Worm (Caenorhabditis elegans) whole organism, young adult: ENCODE data around the gene cut-3.
A peak's percentile ranks its signal among the peaks of the same experiment; 100 is the strongest.

Experiments used
- B0019.2 ChIP-seq: fragments of 200-800 bp; sonication (Bioruptor generic); conservative IDR thresholded peaks from 2 replicates; pipeline ENCODE4 v1.3.6; 2022; ENCODE audit warnings: missing genetic modification reagents, missing genetic modification characterization, missing compliant biosample characterization
- F10E7.11 ChIP-seq: sonication (generic microtip); optimal IDR thresholded peaks from 2 replicates; lab custom pipeline; 2017; ENCODE audit warnings: mild to moderate bottlenecking, missing genetic modification characterization, moderate library complexity, missing compliant biosample characterization
- F49E8.2 ChIP-seq: sonication (generic microtip); optimal IDR thresholded peaks from 3 replicates; lab custom pipeline; 2017; ENCODE audit warnings: missing genetic modification characterization, mild to moderate bottlenecking, missing compliant biosample characterization, antibody characterized with exemption, moderate library complexity; ENCODE audit not compliant: insufficient read depth
- F55B11.4 ChIP-seq: sonication (generic microtip); optimal IDR thresholded peaks from 2 replicates; lab custom pipeline; 2016; ENCODE audit warnings: missing compliant biosample characterization, missing genetic modification characterization, borderline replicate concordance; ENCODE audit not compliant: insufficient read depth
- F57A8.1 ChIP-seq: fragments of 200-800 bp; sonication (Bioruptor generic); optimal IDR thresholded peaks from 2 replicates; lab custom pipeline; 2018; ENCODE audit warnings: mild to moderate bottlenecking, missing genetic modification characterization, moderate library complexity, missing compliant biosample characterization
- Y53G8AR.9 ChIP-seq: fragments of 200-800 bp; sonication (Bioruptor generic); conservative IDR thresholded peaks from 2 replicates; pipeline ENCODE4 v1.3.6; 2022; ENCODE audit warnings: missing genetic modification reagents, missing genetic modification characterization, missing compliant biosample characterization
- ZK185.1 ChIP-seq: sonication (generic microtip); optimal IDR thresholded peaks from 2 replicates; lab custom pipeline; 2016; ENCODE audit warnings: mild to moderate bottlenecking, missing genetic modification characterization, missing compliant biosample characterization; ENCODE audit not compliant: poor library complexity, severe bottlenecking
- attf-3 ChIP-seq: fragments of 200-800 bp; sonication (Bioruptor generic); conservative IDR thresholded peaks from 2 replicates; pipeline ENCODE4 v1.3.6; 2022; ENCODE audit warnings: missing genetic modification reagents, missing genetic modification characterization, missing compliant biosample characterization
- attf-5 ChIP-seq: fragments of 200-800 bp; sonication (Bioruptor generic); optimal IDR thresholded peaks from 2 replicates; lab custom pipeline; 2018; ENCODE audit warnings: mild to moderate bottlenecking, missing genetic modification characterization, missing compliant biosample characterization
- attf-6 ChIP-seq: fragments of 200-800 bp; sonication (Bioruptor generic); IDR thresholded peaks from 2 replicates; pipeline ENCODE4 v1.3.6; 2022; ENCODE audit warnings: missing genetic modification reagents, missing genetic modification characterization, missing compliant biosample characterization
- bed-1 ChIP-seq: fragments of 200-800 bp; sonication (Bioruptor generic); IDR thresholded peaks from 2 replicates; pipeline ENCODE4 v1.3.6; 2022; ENCODE audit warnings: missing genetic modification reagents, missing genetic modification characterization, missing compliant biosample characterization
- ceh-27 ChIP-seq: fragments of 200-800 bp; sonication (Bioruptor generic); optimal IDR thresholded peaks from 2 replicates; lab custom pipeline; 2018; ENCODE audit warnings: mild to moderate bottlenecking, missing genetic modification characterization, moderate library complexity, missing compliant biosample characterization
- chd-7 ChIP-seq: sonication (generic microtip); optimal IDR thresholded peaks from 2 replicates; lab custom pipeline; 2016; ENCODE audit warnings: mild to moderate bottlenecking, missing genetic modification characterization, moderate library complexity, missing compliant biosample characterization
- dpff-1 ChIP-seq: sonication (generic microtip); optimal IDR thresholded peaks from 2 replicates; lab custom pipeline; 2017; ENCODE audit warnings: mild to moderate bottlenecking, missing genetic modification characterization, missing compliant biosample characterization
- dpl-1 ChIP-seq: fragments of 150-350 bp; optimal IDR thresholded peaks from 2 replicates; lab custom pipeline; 2014; ENCODE audit warnings: missing biosample characterization, missing genetic modification reagents, missing genetic modification characterization
- hmg-1.2 ChIP-seq: fragments of 200-800 bp; sonication (Bioruptor generic); IDR thresholded peaks from 2 replicates; pipeline ENCODE4 v1.3.6; 2022; ENCODE audit warnings: missing genetic modification reagents, missing genetic modification characterization, missing compliant biosample characterization
- lin-26 ChIP-seq: fragments of 200-800 bp; sonication (Bioruptor generic); IDR thresholded peaks from 2 replicates; pipeline ENCODE4 v1.3.6; 2022; ENCODE audit warnings: missing genetic modification reagents, missing genetic modification characterization, missing compliant biosample characterization
- lin-40 ChIP-seq: sonication (generic microtip); optimal IDR thresholded peaks from 2 replicates; lab custom pipeline; 2016; ENCODE audit warnings: missing genetic modification characterization, mild to moderate bottlenecking, missing compliant biosample characterization, missing genotype, missing genetic modification reagents
- lin-54 ChIP-seq: fragments of 200-800 bp; sonication (Bioruptor generic); optimal IDR thresholded peaks from 2 replicates; lab custom pipeline; 2018; ENCODE audit warnings: mild to moderate bottlenecking, missing genetic modification characterization, missing compliant biosample characterization
- lsl-1 ChIP-seq: fragments of 200-800 bp; sonication (Bioruptor generic); optimal IDR thresholded peaks from 2 replicates; lab custom pipeline; 2018; ENCODE audit warnings: mild to moderate bottlenecking, missing genetic modification characterization, moderate library complexity, missing compliant biosample characterization
- lsy-27 ChIP-seq: sonication (generic microtip); optimal IDR thresholded peaks from 2 replicates; lab custom pipeline; 2017; ENCODE audit warnings: missing genetic modification characterization, mild to moderate bottlenecking, missing compliant biosample characterization, antibody characterized with exemption, missing genotype, borderline replicate concordance; ENCODE audit not compliant: insufficient read depth
- madf-10 ChIP-seq: sonication (generic microtip); optimal IDR thresholded peaks from 2 replicates; lab custom pipeline; 2016; ENCODE audit warnings: mild to moderate bottlenecking, missing genetic modification characterization, missing compliant biosample characterization
- madf-8 ChIP-seq: fragments of 200-800 bp; sonication (Bioruptor generic); conservative IDR thresholded peaks from 2 replicates; pipeline ENCODE4 v1.3.6; 2022; ENCODE audit warnings: missing genetic modification reagents, missing genetic modification characterization, missing compliant biosample characterization
- mel-28 ChIP-seq: sonication (generic microtip); optimal IDR thresholded peaks from 2 replicates; lab custom pipeline; 2016; ENCODE audit warnings: borderline replicate concordance, mild to moderate bottlenecking, missing genetic modification characterization, missing compliant biosample characterization
- nfya-2 ChIP-seq: fragments of 200-800 bp; sonication (Bioruptor generic); IDR thresholded peaks from 2 replicates; pipeline ENCODE4 v1.3.6; 2022; ENCODE audit warnings: missing genetic modification reagents, missing genetic modification characterization, missing compliant biosample characterization
- nhr-80 ChIP-seq: sonication (generic microtip); optimal IDR thresholded peaks from 2 replicates; lab custom pipeline; 2016; ENCODE audit warnings: missing genetic modification characterization, missing compliant biosample characterization
- pha-4 ChIP-seq: fragments of 150-350 bp; sonication (generic microtip); optimal IDR thresholded peaks from 2 replicates; lab custom pipeline; 2014; ENCODE audit warnings: missing biosample characterization, missing genetic modification reagents, missing genetic modification characterization
- rpc-1 ChIP-seq, 2 experiments: fragments of 150-350 bp in 1 of 2; sonication (generic microtip) in 1 of 2; optimal IDR thresholded peaks; 2 replicates each; lab custom pipeline; 2014 to 2018; ENCODE audit warnings: missing biosample characterization in 1 of 2, missing genetic modification characterization in 1 of 2, missing genetic modification reagents in 1 of 2, missing genotype in 1 of 2
- snpc-1.1 ChIP-seq: sonication (generic microtip); optimal IDR thresholded peaks from 2 replicates; lab custom pipeline; 2017; ENCODE audit warnings: missing genetic modification characterization, mild to moderate bottlenecking, missing compliant biosample characterization, antibody characterized with exemption, moderate library complexity, missing genotype, missing genetic modification reagents; ENCODE audit not compliant: insufficient read depth
- snpc-1.3 ChIP-seq: sonication (generic microtip); optimal IDR thresholded peaks from 2 replicates; lab custom pipeline; 2017; ENCODE audit warnings: missing genetic modification characterization, mild to moderate bottlenecking, missing compliant biosample characterization, antibody characterized with exemption, moderate library complexity, missing genotype, missing genetic modification reagents; ENCODE audit not compliant: insufficient read depth
- tbp1 ChIP-seq: fragments of 200-800 bp; sonication (Bioruptor generic); optimal IDR thresholded peaks from 2 replicates; lab custom pipeline; 2018; ENCODE audit warnings: mild to moderate bottlenecking, missing genetic modification characterization, missing compliant biosample characterization
- xnd-1 ChIP-seq: sonication (generic microtip); optimal IDR thresholded peaks from 2 replicates; lab custom pipeline; 2016; ENCODE audit warnings: missing genotype, missing genetic modification reagents, missing genetic modification characterization, missing compliant biosample characterization
- ztf-22 ChIP-seq: fragments of 200-800 bp; sonication (Bioruptor generic); optimal IDR thresholded peaks from 2 replicates; lab custom pipeline; 2018; ENCODE audit warnings: mild to moderate bottlenecking, missing genetic modification characterization, moderate library complexity, missing compliant biosample characterization
- ztf-25 ChIP-seq: fragments of 200-800 bp; sonication (Bioruptor generic); IDR thresholded peaks from 2 replicates; pipeline ENCODE4 v1.3.6; 2022; ENCODE audit warnings: missing genetic modification reagents, missing genetic modification characterization, missing compliant biosample characterization
- ztf-26 ChIP-seq: sonication (generic microtip); optimal IDR thresholded peaks from 2 replicates; lab custom pipeline; 2017; ENCODE audit warnings: missing genetic modification characterization, missing compliant biosample characterization

The cut-3 gene

ce11 chrII:8417059-8417668 lies 29.5 kb downstream of the cut-3 start, which contains the start of gene fdgt-2:
fdgt-2 (plus strand) TSS chrII:8417618.
- TF ChIP-seq mel-28 (tag; lab: Kevin White, UChicago) (no peak), dpff-1 (tag; lab: Kevin White, UChicago) (no peak), xnd-1 (no peak), lin-40 (no peak), nfya-2 (no peak), lin-26 (GFP tag; lab: Robert Waterston, UW) (no peak), chd-7 (tag; lab: Kevin White, UChicago) (no peak), ceh-27 (GFP tag; lab: Kevin White, UChicago) (no peak), Y53G8AR.9 (GFP tag; lab: Robert Waterston, UW) (no peak), ztf-25 (GFP tag; lab: Robert Waterston, UW) (no peak)
- TF ChIP-seq, all 124 proteins: peak for 0

ce11 chrII:8415462-8416037 lies 31.1 kb downstream of the cut-3 start:
- TF ChIP-seq tbp1 (GFP tag; lab: Kevin White, UChicago) (no peak), F57A8.1 (GFP tag; lab: Kevin White, UChicago) (no peak)

- no peak for TF ChIP-seq snpc-1.1 (tag; lab: Kevin White, UChicago)
- TF ChIP-seq lsl-1 (GFP tag; lab: Kevin White, UChicago), result no peak
- no peak for TF ChIP-seq ztf-22 (GFP tag; lab: Kevin White, UChicago)
- TF ChIP-seq lin-54 (GFP tag; lab: Kevin White, UChicago), result no peak
- no peak for TF ChIP-seq attf-6 (GFP tag; lab: Robert Waterston, UW)
- TF ChIP-seq ztf-26 (tag; lab: Kevin White, UChicago), result no peak
- no peak for TF ChIP-seq attf-3 (GFP tag; lab: Robert Waterston, UW)
- TF ChIP-seq F49E8.2 (tag; lab: Kevin White, UChicago), result no peak
- no peak for TF ChIP-seq F55B11.4 (tag; lab: Kevin White, UChicago)
- TF ChIP-seq pha-4 (tag; lab: Kevin White, UChicago), result no peak
Measured at ce11 chrII:8415035-8415434, 31.6 kb downstream of the cut-3 start.

DNA sequence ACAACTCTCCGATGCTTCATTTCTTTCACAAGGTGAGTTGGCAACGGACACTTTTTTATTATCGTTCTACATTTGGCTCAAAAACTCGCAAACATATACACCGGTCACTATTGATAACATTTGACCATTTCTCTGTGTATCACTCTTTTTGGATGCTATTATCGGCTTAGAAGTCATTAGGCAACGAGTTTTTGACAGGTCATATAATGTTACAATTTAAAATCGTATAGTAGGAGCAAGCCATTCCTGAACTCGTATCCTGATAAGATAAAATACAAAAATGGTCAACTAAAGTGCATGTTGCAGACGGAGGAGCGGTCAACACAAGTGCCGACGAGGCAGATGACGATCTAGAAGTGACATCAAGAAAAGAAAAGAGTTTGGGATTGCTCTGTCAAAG lies 33.7 kb downstream of the cut-3 start:
- no peak for TF ChIP-seq B0019.2 (GFP tag; lab: Robert Waterston, UW)
- TF ChIP-seq bed-1 (GFP tag; lab: Robert Waterston, UW), result no peak
- TF ChIP-seq nhr-80 (tag; lab: Kevin White, UChicago), result peak; percentile 0

ce11 chrII:8412061-8412721 lies 34.4 kb downstream of the cut-3 start, which contains the start of gene efl-3:
efl-3 (plus strand) TSS chrII:8412671.
- TF ChIP-seq nhr-80 (tag; lab: Kevin White, UChicago), result peak; percentile 74
- TF ChIP-seq F10E7.11 (tag; lab: Kevin White, UChicago), result no peak

ce11 chrII:8411002-8411401 lies 35.6 kb downstream of the cut-3 start:
- TF ChIP-seq madf-8 (GFP tag; lab: Robert Waterston, UW) (no peak), dpl-1 (GFP tag; lab: Kevin White, UChicago) (no peak), madf-10 (tag; lab: Kevin White, UChicago) (no peak), attf-5 (GFP tag; lab: Kevin White, UChicago) (no peak), nfya-2 (no peak), attf-6 (GFP tag; lab: Robert Waterston, UW) (no peak), lin-40 (no peak), tbp1 (GFP tag; lab: Kevin White, UChicago) (no peak), hmg-1.2 (no peak), ZK185.1 (no peak), lsy-27 (no peak), rpc-1 (optimal IDR thresholded peaks at IDR 0.05; lab: Kevin White, UChicago) (no peak), rpc-1 (tag; optimal IDR thresholded peaks at IDR 0.05; lab: Kevin White, UChicago) (no peak), ztf-25 (GFP tag; lab: Robert Waterston, UW) (no peak), snpc-1.3 (tag; lab: Kevin White, UChicago) (no peak), xnd-1 (no peak)
